Worm (Caenorhabditis elegans): Measurements from ENCODE around the gene unc-42.

unc-42 gene

ce11 chrV:9744934-9745333, 24.3 kb downstream of the unc-42 start, which contains the start of gene F58E6.13:
TSS of gene F58E6.13 (plus strand) at chrV:9745234.
- TF ChIP-seq eor-1 (tag; optimal IDR thresholded peaks at IDR 0.05) (no peak), pha-4 (tag; optimal IDR thresholded peaks at IDR 0.05) (no peak), unc-39 (tag; optimal IDR thresholded peaks at IDR 0.05) (no peak), aly-2 (tag; optimal IDR thresholded peaks at IDR 0.05) (no peak), lin-39 (tag; optimal IDR thresholded peaks at IDR 0.05) (no peak), jun-1 (tag; optimal IDR thresholded peaks at IDR 0.05) (no peak), lin-15B (tag; optimal IDR thresholded peaks at IDR 0.05) (no peak), nhr-76 (tag; optimal IDR thresholded peaks at IDR 0.05) (no peak), unc-62 (GFP tag; optimal IDR thresholded peaks at IDR 0.05) (no peak), daf-12 (tag; optimal IDR thresholded peaks at IDR 0.05) (no peak), ama-1 (optimal IDR thresholded peaks at IDR 0.05) (no peak), ceh-9 (tag; optimal IDR thresholded peaks at IDR 0.05) (no peak), fos-1 (tag; optimal IDR thresholded peaks at IDR 0.05) (no peak), fkh-10 (GFP tag; optimal IDR thresholded peaks at IDR 0.05) (no peak), egl-27 (tag; optimal IDR thresholded peaks at IDR 0.05) (no peak), lsy-12 (tag; optimal IDR thresholded peaks at IDR 0.05) (no peak), ceh-16 (tag; optimal IDR thresholded peaks at IDR 0.05) (no peak), elt-3 (tag; optimal IDR thresholded peaks at IDR 0.05) (no peak), ceh-82 (tag; optimal IDR thresholded peaks at IDR 0.05) (no peak)

- TF ChIP-seq mml-1 (tag; optimal IDR thresholded peaks at IDR 0.05) (no peak), ceh-28 (tag; optimal IDR thresholded peaks at IDR 0.05) (peak; percentile 57), nhr-77 (tag; optimal IDR thresholded peaks at IDR 0.05) (no peak), nhr-25 (tag; optimal IDR thresholded peaks at IDR 0.05) (peak; percentile 85), lsy-12 (tag; optimal IDR thresholded peaks at IDR 0.05) (no peak), egl-27 (tag; optimal IDR thresholded peaks at IDR 0.05) (peak; percentile 8), nhr-12 (tag; optimal IDR thresholded peaks at IDR 0.05) (no peak), nhr-23 (tag; optimal IDR thresholded peaks at IDR 0.05) (peak; percentile 65)
Measured at ce11 chrV:9740858-9741257, 28.3 kb downstream of the unc-42 start, which contains the start of gene sta-2. TSS of gene sta-2 (plus strand) at chrV:9741206.

DNA sequence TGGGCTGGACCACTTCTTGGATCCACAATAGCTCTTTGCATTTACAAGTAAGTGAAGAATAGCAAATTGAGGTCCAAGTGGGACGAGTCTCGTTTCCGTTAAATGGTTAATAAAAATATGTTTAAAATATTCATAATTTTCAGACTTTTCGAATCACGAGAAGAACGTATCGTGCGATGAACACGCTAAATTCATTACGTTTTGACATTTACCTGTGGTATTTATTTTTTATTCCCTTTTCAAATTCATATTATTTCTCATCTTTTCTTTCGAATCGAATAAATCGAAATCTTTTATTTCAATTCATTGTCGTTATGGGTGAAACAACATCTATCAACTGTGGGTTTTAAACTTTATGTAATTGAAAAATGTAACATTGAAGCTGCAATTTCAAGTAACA, 29.8 kb downstream of the unc-42 start, which contains the start of gene marc-1:
TSS of gene marc-1 (plus strand) at position 301 of the 400 bp plus-strand sequence.
- TF ChIP-seq ceh-9 (tag; optimal IDR thresholded peaks at IDR 0.05), result no peak
- TF ChIP-seq unc-62 (GFP tag; optimal IDR thresholded peaks at IDR 0.05), result no peak
- no peak for TF ChIP-seq fkh-2 (tag; optimal IDR thresholded peaks at IDR 0.05)
- TF ChIP-seq unc-39 (tag; optimal IDR thresholded peaks at IDR 0.05), result no peak
- no peak for TF ChIP-seq snpc-4 (tag; optimal IDR thresholded peaks at IDR 0.05)
- no peak for TF ChIP-seq pha-4 (tag; optimal IDR thresholded peaks at IDR 0.05)
- TF ChIP-seq egl-5 (tag; optimal IDR thresholded peaks at IDR 0.05), result no peak
- no peak for TF ChIP-seq jun-1 (tag; optimal IDR thresholded peaks at IDR 0.05)
- no peak for TF ChIP-seq lin-15B (tag; optimal IDR thresholded peaks at IDR 0.05)
- no peak for TF ChIP-seq elt-1 (tag; optimal IDR thresholded peaks at IDR 0.05)
- no peak for TF ChIP-seq mml-1 (tag; optimal IDR thresholded peaks at IDR 0.05)
- TF ChIP-seq fkh-10 (GFP tag; optimal IDR thresholded peaks at IDR 0.05), result no peak

DNA sequence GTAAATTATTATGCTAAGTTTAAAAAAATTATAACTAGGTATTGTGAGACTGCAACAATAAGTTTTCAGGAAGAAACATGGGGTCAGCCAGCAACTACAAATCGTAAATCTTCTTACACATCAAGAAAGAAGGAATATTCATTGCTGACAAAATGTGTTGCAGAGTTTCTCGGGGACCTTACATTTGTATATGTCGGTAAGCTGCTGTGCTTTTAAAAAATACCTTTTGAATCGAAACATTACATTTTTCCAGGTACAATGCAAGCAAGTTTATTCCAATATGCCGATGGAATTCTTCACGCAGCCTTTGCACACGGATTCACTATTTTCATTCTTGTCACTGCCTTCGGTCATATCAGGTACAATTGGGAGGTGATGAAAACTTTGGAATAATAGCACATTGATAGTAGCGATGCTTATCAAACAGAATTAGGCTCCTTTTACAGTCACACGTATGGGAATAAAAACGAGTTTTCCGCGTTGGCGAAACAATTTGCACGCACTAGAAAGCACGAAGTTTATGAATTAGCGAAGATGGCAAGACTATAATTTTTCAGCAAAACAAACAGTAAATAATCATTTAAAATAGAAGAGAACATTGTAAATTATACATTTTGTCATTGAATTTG, 31.0 kb downstream of the unc-42 start:
- TF ChIP-seq eor-1 (tag; optimal IDR thresholded peaks at IDR 0.05), result no peak
- no peak for TF ChIP-seq nhr-43 (tag; optimal IDR thresholded peaks at IDR 0.05; ENCODE audit: poor library complexity, severe bottlenecking)
- TF ChIP-seq nhr-76 (tag; optimal IDR thresholded peaks at IDR 0.05), result no peak
- peak; percentile 47 for TF ChIP-seq pqm-1 (tag; optimal IDR thresholded peaks at IDR 0.05)
- no peak for TF ChIP-seq hmg-11 (tag; optimal IDR thresholded peaks at IDR 0.05)
- no peak for TF ChIP-seq nfya-1 (tag; optimal IDR thresholded peaks at IDR 0.05; ENCODE audit: insufficient read depth)
- no peak for TF ChIP-seq ztf-4 (tag; optimal IDR thresholded peaks at IDR 0.05)
- peak; percentile 70 for TF ChIP-seq elt-2 (tag; optimal IDR thresholded peaks at IDR 0.05)
- TF ChIP-seq nhr-11 (tag; optimal IDR thresholded peaks at IDR 0.05), result no peak

Data from whole organism, L3 larva.